Fruit fly (Drosophila melanogaster): ENCODE data around the gene CG33252.

dm6 chrX:16934430-16934829 is 37.4 kb upstream of the CG33252 start:
- TF ChIP-seq CG12605 (GFP tag; IDR thresholded peaks at IDR 0.05) (no peak), CG34367 (tag; optimal IDR thresholded peaks at IDR 0.05) (no peak), EcR (GFP tag; optimal IDR thresholded peaks at IDR 0.05) (no peak), CG13204 (GFP tag; optimal IDR thresholded peaks at IDR 0.05) (no peak), CG8301 (tag; optimal IDR thresholded peaks at IDR 0.05) (no peak), CG4496 (GFP tag; IDR thresholded peaks at IDR 0.05) (no peak), gl (tag; optimal IDR thresholded peaks at IDR 0.05) (no peak)

All from whole organism, pupa.